Worm (Caenorhabditis elegans) whole organism, L4 larva: ENCODE results near the gene orc-3.
A peak's percentile ranks its signal among the peaks of the same experiment; 100 is the strongest.

ENCODE experiments used
- F26F4.8 ChIP-seq: fragments of 200-800 bp; sonication (Bioruptor generic); conservative IDR thresholded peaks from 2 replicates; pipeline ENCODE4 v1.3.6; 2022; ENCODE audit warnings: missing genetic modification characterization, missing compliant biosample characterization
- F49E8.2 ChIP-seq: sonication (generic microtip); optimal IDR thresholded peaks from 2 replicates; lab custom pipeline; 2016; ENCODE audit warnings: missing compliant biosample characterization, mild to moderate bottlenecking, missing genetic modification characterization, borderline replicate concordance
- T20F7.1 ChIP-seq: fragments of 200-800 bp; sonication (Bioruptor generic); optimal IDR thresholded peaks from 2 replicates; lab custom pipeline; 2018; ENCODE audit warnings: mild to moderate bottlenecking, missing genetic modification characterization, missing compliant biosample characterization
- T26A8.4 ChIP-seq: fragments of 200-800 bp; sonication (Bioruptor generic); IDR thresholded peaks from 2 replicates; pipeline ENCODE4 v1.3.6; 2022; ENCODE audit warnings: missing genetic modification characterization, missing compliant biosample characterization
- Y105C5A.15 ChIP-seq: fragments of 200-800 bp; sonication (Bioruptor generic); IDR thresholded peaks from 2 replicates; pipeline ENCODE4 v1.3.6; 2022; ENCODE audit warnings: missing genetic modification characterization, missing compliant biosample characterization
- Y48G9A.11 ChIP-seq: fragments of 200-800 bp; sonication (Bioruptor generic); IDR thresholded peaks from 2 replicates; pipeline ENCODE4 v1.3.6; 2022; ENCODE audit warnings: missing genetic modification reagents, missing genetic modification characterization, missing compliant biosample characterization
- Y5F2A.4 ChIP-seq: fragments of 200-800 bp; sonication (Bioruptor generic); optimal IDR thresholded peaks from 2 replicates; lab custom pipeline; 2018; ENCODE audit warnings: mild to moderate bottlenecking, missing genetic modification characterization, missing compliant biosample characterization
- ZK546.5 ChIP-seq, 2 experiments: sonication (generic microtip); optimal IDR thresholded peaks; 2 replicates each; lab custom pipeline; 2017; ENCODE audit warnings: missing biosample characterization in 2 of 2, missing genetic modification characterization in 2 of 2
- ama-1 ChIP-seq: fragments of 150-350 bp; optimal IDR thresholded peaks from 2 replicates; lab custom pipeline; 2014; ENCODE audit warnings: inconsistent platforms, mixed read lengths
- arid-1 ChIP-seq: fragments of 200-800 bp; sonication (Bioruptor generic); conservative IDR thresholded peaks from 2 replicates; pipeline ENCODE4 v1.3.6; 2022; ENCODE audit warnings: missing genetic modification reagents, missing genetic modification characterization, missing compliant biosample characterization
- attf-4 ChIP-seq: sonication (generic microtip); optimal IDR thresholded peaks from 3 replicates; lab custom pipeline; 2017; ENCODE audit warnings: missing biosample characterization, missing genetic modification characterization
- ceh-62 ChIP-seq: sonication (generic microtip); optimal IDR thresholded peaks from 2 replicates; lab custom pipeline; 2017; ENCODE audit warnings: missing biosample characterization, missing genetic modification characterization
- ceh-82 ChIP-seq: sonication (generic microtip); optimal IDR thresholded peaks from 2 replicates; lab custom pipeline; 2017; ENCODE audit warnings: missing biosample characterization, missing genetic modification characterization
- ces-1 ChIP-seq: fragments of 150-350 bp; sonication (generic microtip); optimal IDR thresholded peaks from 4 replicates; lab custom pipeline; 2014; ENCODE audit warnings: missing biosample characterization, missing genetic modification reagents, missing genetic modification characterization
- cey-2 ChIP-seq: sonication (generic microtip); optimal IDR thresholded peaks from 3 replicates; lab custom pipeline; 2017; ENCODE audit warnings: missing genetic modification characterization, mild to moderate bottlenecking, missing compliant biosample characterization, antibody characterized with exemption, borderline replicate concordance; ENCODE audit not compliant: insufficient read depth
- daf-16 ChIP-seq, 3 experiments: sonication (generic microtip); optimal IDR thresholded peaks; 2 replicates each; lab custom pipeline; 2016 to 2017; ENCODE audit warnings: missing genetic modification characterization in 3 of 3, missing genetic modification reagents in 3 of 3, mild to moderate bottlenecking in 2 of 3, missing compliant biosample characterization in 2 of 3, missing biosample characterization in 1 of 3, moderate library complexity in 1 of 3
- daf-8 ChIP-seq: fragments of 200-800 bp; sonication (Bioruptor generic); IDR thresholded peaks from 2 replicates; pipeline ENCODE4 v1.3.6; 2022; ENCODE audit warnings: missing genetic modification characterization, missing compliant biosample characterization
- dmd-6 ChIP-seq: fragments of 200-800 bp; sonication (Bioruptor generic); IDR thresholded peaks from 2 replicates; pipeline ENCODE4 v1.3.6; 2022; ENCODE audit warnings: missing genetic modification reagents, missing genetic modification characterization, missing compliant biosample characterization
- dmd-8 ChIP-seq: fragments of 200-800 bp; sonication (Bioruptor generic); IDR thresholded peaks from 2 replicates; pipeline ENCODE4 v1.3.6; 2022; ENCODE audit warnings: missing genetic modification characterization, missing compliant biosample characterization
- dpl-1 ChIP-seq: fragments of 150-350 bp; optimal IDR thresholded peaks from 2 replicates; lab custom pipeline; 2014; ENCODE audit warnings: missing biosample characterization, missing genetic modification reagents, missing genetic modification characterization
- dve-1 ChIP-seq: sonication (generic microtip); optimal IDR thresholded peaks from 2 replicates; lab custom pipeline; 2017; ENCODE audit warnings: antibody characterized with exemption, mild to moderate bottlenecking, missing genetic modification characterization, missing compliant biosample characterization; ENCODE audit not compliant: insufficient read depth
- hlh-11 ChIP-seq: fragments of 200-800 bp; sonication (Bioruptor generic); optimal IDR thresholded peaks from 2 replicates; lab custom pipeline; 2018; ENCODE audit warnings: mild to moderate bottlenecking, missing genetic modification characterization, missing compliant biosample characterization
- lin-1 ChIP-seq: fragments of 200-800 bp; sonication (Bioruptor generic); IDR thresholded peaks from 2 replicates; pipeline ENCODE4 v1.3.6; 2022; ENCODE audit warnings: missing genetic modification reagents, missing genetic modification characterization, missing compliant biosample characterization
- lin-13 ChIP-seq: fragments of 150-350 bp; optimal IDR thresholded peaks from 2 replicates; lab custom pipeline; 2014; ENCODE audit warnings: missing biosample characterization, missing genetic modification reagents, missing genetic modification characterization
- lin-38 ChIP-seq: fragments of 200-800 bp; sonication (Bioruptor generic); IDR thresholded peaks from 2 replicates; pipeline ENCODE4 v1.3.6; 2022; ENCODE audit warnings: missing genetic modification reagents, missing genetic modification characterization, missing compliant biosample characterization
- lin-39 ChIP-seq: fragments of 150-350 bp; optimal IDR thresholded peaks from 2 replicates; lab custom pipeline; 2014; ENCODE audit warnings: missing biosample characterization, missing genetic modification reagents, missing genetic modification characterization
- lir-3 ChIP-seq: sonication (generic microtip); optimal IDR thresholded peaks from 2 replicates; lab custom pipeline; 2016; ENCODE audit warnings: mild to moderate bottlenecking, missing genetic modification characterization, missing compliant biosample characterization
- lsy-2 ChIP-seq, 2 experiments: fragments of 150-350 bp in 1 of 2; sonication (generic microtip) in 1 of 2; optimal IDR thresholded peaks; 2 replicates each; lab custom pipeline; 2014 to 2017; ENCODE audit warnings: missing biosample characterization in 2 of 2, missing genetic modification characterization in 2 of 2
- madf-9 ChIP-seq: fragments of 200-800 bp; sonication (Bioruptor generic); conservative IDR thresholded peaks from 2 replicates; pipeline ENCODE4 v1.3.6; 2022; ENCODE audit warnings: missing genetic modification reagents, missing genetic modification characterization, missing compliant biosample characterization
- mxl-3 ChIP-seq: fragments of 200-800 bp; sonication (Bioruptor generic); optimal IDR thresholded peaks from 2 replicates; lab custom pipeline; 2018; ENCODE audit warnings: mild to moderate bottlenecking, missing genetic modification characterization, missing compliant biosample characterization
- nhr-28 ChIP-seq: fragments of 150-350 bp; optimal IDR thresholded peaks from 2 replicates; lab custom pipeline; 2014; ENCODE audit warnings: missing biosample characterization, missing genetic modification characterization
- nhr-48 ChIP-seq: sonication (generic microtip); optimal IDR thresholded peaks from 2 replicates; lab custom pipeline; 2016; ENCODE audit warnings: mild to moderate bottlenecking, missing genetic modification characterization, missing compliant biosample characterization
- nhr-6 ChIP-seq: fragments of 150-350 bp; optimal IDR thresholded peaks from 2 replicates; lab custom pipeline; 2014; ENCODE audit warnings: missing biosample characterization, missing genetic modification characterization
- nhr-77 ChIP-seq: fragments of 150-350 bp; optimal IDR thresholded peaks from 2 replicates; lab custom pipeline; 2014; ENCODE audit warnings: missing biosample characterization, missing genetic modification characterization
- pha-4 ChIP-seq, 2 experiments: fragments of 150-350 bp in 1 of 2; fragments of 200-800 bp in 1 of 2; sonication (Bioruptor generic) in 1 of 2; IDR thresholded peaks in 1 of 2; optimal IDR thresholded peaks in 1 of 2; 2 replicates each; pipeline versions ENCODE4 v1.3.6 to Lab custom; 2014 to 2022; ENCODE audit warnings: missing genetic modification characterization in 2 of 2, missing genetic modification reagents in 2 of 2, missing biosample characterization in 1 of 2, missing compliant biosample characterization in 1 of 2
- pqm-1 ChIP-seq: sonication (generic microtip); optimal IDR thresholded peaks from 2 replicates; lab custom pipeline; 2017; ENCODE audit warnings: missing biosample characterization, missing genetic modification characterization
- saeg-2 ChIP-seq: fragments of 200-800 bp; sonication (Bioruptor generic); IDR thresholded peaks from 2 replicates; pipeline ENCODE4 v1.3.6; 2022; ENCODE audit warnings: missing genetic modification reagents, missing genetic modification characterization, missing compliant biosample characterization
- set-16 ChIP-seq: fragments of 200-800 bp; sonication (Bioruptor generic); IDR thresholded peaks from 2 replicates; pipeline ENCODE4 v1.3.6; 2022; ENCODE audit warnings: missing genetic modification reagents, missing genetic modification characterization, missing compliant biosample characterization
- snpc-4 ChIP-seq: fragments of 150-350 bp; optimal IDR thresholded peaks from 2 replicates; lab custom pipeline; 2014; ENCODE audit warnings: missing biosample characterization, missing genetic modification characterization
- tra-1 ChIP-seq: fragments of 200-800 bp; sonication (Bioruptor generic); IDR thresholded peaks from 2 replicates; pipeline ENCODE4 v1.3.6; 2022; ENCODE audit warnings: missing genetic modification reagents, missing genetic modification characterization, missing compliant biosample characterization
- zag-1 ChIP-seq: fragments of 150-350 bp; optimal IDR thresholded peaks from 2 replicates; lab custom pipeline; 2014; ENCODE audit warnings: missing biosample characterization, missing genetic modification characterization
- zfp-2 ChIP-seq: sonication (generic microtip); optimal IDR thresholded peaks from 2 replicates; lab custom pipeline; 2016; ENCODE audit warnings: mild to moderate bottlenecking, missing genetic modification characterization, missing compliant biosample characterization
- zip-2 ChIP-seq: fragments of 150-350 bp; optimal IDR thresholded peaks from 2 replicates; lab custom pipeline; 2014; ENCODE audit warnings: missing biosample characterization, missing genetic modification characterization

Gene orc-3

ce11 chrIII:1214121-1214673, 6.3 kb downstream of the orc-3 start:
- TF ChIP-seq Y48G9A.11 (GFP tag; lab: Robert Waterston, UW) (peak; percentile 46; the same call in 1 of the 2 replicates), lir-3 (tag; lab: Kevin White, UChicago) (no peak), lin-38 (GFP tag; lab: Robert Waterston, UW) (peak; percentile 15; the same call in 1 of the 2 replicates), saeg-2 (GFP tag; lab: Robert Waterston, UW) (0 out of 2 replicates have a peak, but pooled peaks have one; percentile 10), zip-2 (tag; lab: Kevin White, UChicago) (no peak), set-16 (GFP tag; lab: Robert Waterston, UW) (peak; percentile 89)

- TF ChIP-seq F26F4.8 (GFP tag; lab: Robert Waterston, UW) (no peak), saeg-2 (GFP tag; lab: Robert Waterston, UW) (peak; percentile 60; the same call in 1 of the 2 replicates), dmd-8 (no peak), daf-16 (GFP tag; optimal IDR thresholded peaks at IDR 0.05; lab: Kevin White, UChicago) (no peak), daf-16 (tag; optimal IDR thresholded peaks at IDR 0.05; lab: Kevin White, UChicago) (peak; percentile 70), lin-1 (GFP tag; lab: Robert Waterston, UW) (peak; percentile 39; the same call in 1 of the 2 replicates), nhr-6 (tag; lab: Kevin White, UChicago) (no peak), zfp-2 (tag; lab: Kevin White, UChicago) (no peak), nhr-28 (peak; percentile 66), madf-9 (no peak), ZK546.5 (tag; optimal IDR thresholded peaks at IDR 0.05; lab: Kevin White, UChicago) (no peak), lin-13 (GFP tag; lab: Kevin White, UChicago) (peak; percentile 36), Y5F2A.4 (GFP tag; lab: Kevin White, UChicago) (no peak), tra-1 (GFP tag; lab: Robert Waterston, UW) (0 out of 2 replicates have a peak, but pooled peaks have one; percentile 37), arid-1 (GFP tag; lab: Robert Waterston, UW) (no peak), daf-8 (GFP tag; lab: Robert Waterston, UW) (no peak), lsy-2 (tag; optimal IDR thresholded peaks at IDR 0.05; lab: Kevin White, UChicago) (no peak), pqm-1 (tag; lab: Kevin White, UChicago) (peak; percentile 84), pha-4 (GFP tag; IDR thresholded peaks at IDR 0.05; lab: Robert Waterston, UW) (0 out of 2 replicates have a peak, but pooled peaks have one; percentile 40), pha-4 (tag; optimal IDR thresholded peaks at IDR 0.05; lab: Kevin White, UChicago) (no peak), dpl-1 (GFP tag; lab: Kevin White, UChicago) (no peak), snpc-4 (tag; lab: Kevin White, UChicago) (no peak), hlh-11 (tag; lab: Kevin White, UChicago) (peak; percentile 78), zag-1 (tag; lab: Kevin White, UChicago) (no peak), nhr-77 (tag; lab: Kevin White, UChicago) (no peak), dmd-6 (GFP tag; lab: Robert Waterston, UW) (peak; percentile 86), T20F7.1 (no peak), attf-4 (no peak), ama-1 (lab: Kevin White, UChicago) (peak; percentile 75), lin-39 (tag; lab: Kevin White, UChicago) (no peak), lin-38 (GFP tag; lab: Robert Waterston, UW) (no peak), Y105C5A.15 (GFP tag; lab: Robert Waterston, UW) (no peak), nhr-48 (peak; percentile 0), mxl-3 (GFP tag; lab: Kevin White, UChicago) (peak; percentile 53), ces-1 (no peak), zip-2 (tag; lab: Kevin White, UChicago) (no peak), ceh-82 (tag; lab: Kevin White, UChicago) (no peak), ceh-62 (tag; lab: Kevin White, UChicago) (no peak), T26A8.4 (GFP tag; lab: Robert Waterston, UW) (0 out of 2 replicates have a peak, but pooled peaks have one; percentile 17), dve-1 (tag; lab: Kevin White, UChicago) (peak; percentile 53), F49E8.2 (no peak), cey-2 (tag; lab: Kevin White, UChicago) (no peak)
Observed at ce11 chrIII:1214680-1215079, 6.7 kb downstream of the orc-3 start, which contains the start of gene Y119D3B.21. TSS of gene Y119D3B.21 (plus strand) at chrIII:1215000.
